Worm (Caenorhabditis elegans) whole organism, L2 larva: ENCODE measurements around the gene C14A4.7.

ENCODE experiments used
- alr-1 ChIP-seq: fragments of 150-350 bp; optimal IDR thresholded peaks from 2 replicates; lab custom pipeline; 2014; ENCODE audit warnings: missing biosample characterization, missing genetic modification characterization
- ama-1 ChIP-seq: fragments of 150-350 bp; optimal IDR thresholded peaks from 2 replicates; lab custom pipeline; 2018; ENCODE audit warnings: inconsistent platforms
- mdl-1 ChIP-seq, 2 experiments: fragments of 150-350 bp in 1 of 2; sonication (generic microtip) in 1 of 2; optimal IDR thresholded peaks; 2 replicates each; lab custom pipeline; 2017; ENCODE audit warnings: missing biosample characterization in 2 of 2, missing genetic modification characterization in 2 of 2
- zag-1 ChIP-seq: fragments of 150-350 bp; optimal IDR thresholded peaks from 2 replicates; lab custom pipeline; 2014; ENCODE audit warnings: missing biosample characterization, missing genetic modification characterization
- ztf-11 ChIP-seq: sonication (generic microtip); optimal IDR thresholded peaks from 2 replicates; lab custom pipeline; 2017; ENCODE audit warnings: missing biosample characterization, missing genetic modification characterization

- no peak for TF ChIP-seq ztf-11 (tag; lab: Kevin White, UChicago)
- TF ChIP-seq mdl-1 (tag; optimal IDR thresholded peaks at IDR 0.05; lab: Kevin White, UChicago) = no peak
- no peak for TF ChIP-seq ama-1
- no peak for TF ChIP-seq alr-1 (tag; lab: Kevin White, UChicago)
- TF ChIP-seq zag-1 (tag; lab: Kevin White, UChicago) = no peak
These were observed 26.9 kb downstream of the C14A4.7 start for ce11 chrII:10569498-10569897.
